Fruit fly (Drosophila melanogaster) whole organism, wandering third instar larva: Measurements from ENCODE around the gene CG7320.

Source experiments
- Abd-B ChIP-seq: fragments of >200 bp; optimal IDR thresholded peaks from 2 replicates; lab custom pipeline; 2017; ENCODE audit warnings: missing biosample characterization, missing genetic modification characterization
- Hr78 ChIP-seq: fragments of >200 bp; optimal IDR thresholded peaks from 2 replicates; lab custom pipeline; 2017; ENCODE audit warnings: missing biosample characterization, missing genetic modification characterization
- Mio ChIP-seq: sonication (Bioruptor generic); optimal IDR thresholded peaks from 2 replicates; lab custom pipeline; 2016; ENCODE audit warnings: missing biosample characterization, missing genetic modification characterization
- N ChIP-seq: fragments of >200 bp; optimal IDR thresholded peaks from 2 replicates; lab custom pipeline; 2018; ENCODE audit warnings: missing biosample characterization, missing external identifiers, missing genetic modification characterization
- OdsH ChIP-seq: fragments of 200-800 bp; sonication (Bioruptor generic); optimal IDR thresholded peaks from 2 replicates; lab custom pipeline; 2016; ENCODE audit warnings: missing biosample characterization, mild to moderate bottlenecking, missing genetic modification characterization
- brk ChIP-seq: fragments of 200-800 bp; sonication (Bioruptor generic); optimal IDR thresholded peaks from 2 replicates; lab custom pipeline; 2016; ENCODE audit warnings: missing biosample characterization, mild to moderate bottlenecking, missing genetic modification characterization
- ey ChIP-seq: fragments of 200-800 bp; sonication (Bioruptor generic); optimal IDR thresholded peaks from 2 replicates; lab custom pipeline; 2016; ENCODE audit warnings: missing biosample characterization, missing genetic modification characterization
- fru ChIP-seq: fragments of 200-800 bp; sonication (Bioruptor generic); optimal IDR thresholded peaks from 3 replicates; lab custom pipeline; 2016; ENCODE audit warnings: missing biosample characterization, mild to moderate bottlenecking, missing genetic modification characterization
- jim ChIP-seq: fragments of 175-275, 200-325 bp; sonication (Bioruptor generic); optimal IDR thresholded peaks from 2 replicates; lab custom pipeline; 2016; ENCODE audit warnings: missing biosample characterization, mild to moderate bottlenecking, missing genetic modification characterization
- lola ChIP-seq: fragments of >200 bp; optimal IDR thresholded peaks from 2 replicates; lab custom pipeline; 2017; ENCODE audit warnings: missing biosample characterization, missing genetic modification characterization
- pan ChIP-seq: fragments of >200 bp; optimal IDR thresholded peaks from 2 replicates; lab custom pipeline; 2017
- rgr ChIP-seq: fragments of 200-800 bp; sonication (Bioruptor generic); optimal IDR thresholded peaks from 3 replicates; lab custom pipeline; 2016; ENCODE audit warnings: missing biosample characterization, mild to moderate bottlenecking, missing genetic modification characterization

dm6 chr3L:18212237-18212653 lies 11.0 kb downstream of the CG7320 start:
- TF ChIP-seq ey (GFP tag; lab: Kevin White, UChicago) = peak; percentile 62
- peak; percentile 57 for TF ChIP-seq OdsH (GFP tag; lab: Kevin White, UChicago)
- peak; percentile 50 for TF ChIP-seq rgr (GFP tag; lab: Kevin White, UChicago)
- TF ChIP-seq Hr78 (GFP tag; lab: Kevin White, UChicago) = no peak
- no peak for TF ChIP-seq pan (lab: Kevin White, UChicago)
- no peak for TF ChIP-seq jim (GFP tag; lab: Kevin White, UChicago)
- no peak for TF ChIP-seq Abd-B
- no peak for TF ChIP-seq brk (GFP tag; lab: Kevin White, UChicago)
- peak; percentile 84 for TF ChIP-seq fru (GFP tag; lab: Kevin White, UChicago)
- no peak for TF ChIP-seq N (GFP tag; lab: Kevin White, UChicago)
- TF ChIP-seq Mio (GFP tag; lab: Kevin White, UChicago) = no peak
- no peak for TF ChIP-seq lola
